Fruit fly (Drosophila melanogaster) whole organism, embryonic: ENCODE measurements around the gene CG16710.

Experiments used
- Bdp1 ChIP-seq: fragments of 200-800 bp; sonication (Bioruptor generic); optimal IDR thresholded peaks from 3 replicates; lab custom pipeline; 2016; ENCODE audit warnings: missing biosample characterization, missing genetic modification characterization
- CG10209 ChIP-seq: fragments of 200-800 bp; sonication (Bioruptor generic); optimal IDR thresholded peaks from 3 replicates; lab custom pipeline; 2017; ENCODE audit warnings: missing biosample characterization, mild to moderate bottlenecking, missing genetic modification characterization, missing genetic modification reagents
- CG10654 ChIP-seq: fragments of 200-800 bp; sonication (Bioruptor generic); optimal IDR thresholded peaks from 2 replicates; lab custom pipeline; 2016; ENCODE audit warnings: missing biosample characterization, missing genetic modification characterization
- CG12104 ChIP-seq: fragments of 200-800 bp; sonication (Bioruptor generic); optimal IDR thresholded peaks from 3 replicates; lab custom pipeline; 2016; ENCODE audit warnings: missing biosample characterization, missing genetic modification characterization
- CG12219 ChIP-seq: fragments of 200-800 bp; sonication (Bioruptor generic); optimal IDR thresholded peaks from 3 replicates; lab custom pipeline; 2018; ENCODE audit warnings: missing biosample characterization, mild to moderate bottlenecking, missing genetic modification characterization
- CG12236 ChIP-seq: fragments of 200-800 bp; sonication (Bioruptor generic); optimal IDR thresholded peaks from 2 replicates; lab custom pipeline; 2016; ENCODE audit warnings: missing biosample characterization, missing genetic modification characterization
- CG12299 ChIP-seq: fragments of 200-800 bp; sonication (Bioruptor generic); optimal IDR thresholded peaks from 2 replicates; lab custom pipeline; 2018; ENCODE audit warnings: missing biosample characterization, mild to moderate bottlenecking, missing genetic modification characterization
- CG13624 ChIP-seq: fragments of 200-800 bp; sonication (Bioruptor generic); optimal IDR thresholded peaks from 2 replicates; lab custom pipeline; 2016; ENCODE audit warnings: missing biosample characterization, missing genetic modification characterization
- CG13894 ChIP-seq: fragments of 200-800 bp; sonication (Bioruptor generic); optimal IDR thresholded peaks from 3 replicates; lab custom pipeline; 2018; ENCODE audit warnings: missing biosample characterization, mild to moderate bottlenecking, missing genetic modification characterization, moderate library complexity
- CG14441 ChIP-seq: fragments of 200-800 bp; sonication (Bioruptor generic); IDR thresholded peaks from 2 replicates; pipeline ENCODE4 v1.3.6; 2022; ENCODE audit warnings: missing biosample characterization, missing genetic modification characterization
- CG14710 ChIP-seq: fragments of 200-800 bp; sonication (Bioruptor generic); optimal IDR thresholded peaks from 3 replicates; lab custom pipeline; 2019; ENCODE audit warnings: missing biosample characterization, mild to moderate bottlenecking, missing genetic modification characterization, moderate library complexity
- CG18764 ChIP-seq: fragments of 200-800 bp; sonication (Bioruptor generic); optimal IDR thresholded peaks from 3 replicates; lab custom pipeline; 2016; ENCODE audit warnings: missing biosample characterization, missing genetic modification characterization
- CG42726 ChIP-seq: fragments of 200-800 bp; sonication (Bioruptor generic); IDR thresholded peaks from 2 replicates; pipeline ENCODE4 v1.3.6; 2022; ENCODE audit warnings: missing biosample characterization, missing genetic modification characterization; ENCODE audit not compliant: partially characterized antibody
- CG5245 ChIP-seq: fragments of 200-800 bp; sonication (Bioruptor generic); optimal IDR thresholded peaks from 3 replicates; lab custom pipeline; 2016; ENCODE audit warnings: missing biosample characterization, missing genetic modification characterization
- CG6254 ChIP-seq: fragments of 200-800 bp; sonication (Bioruptor generic); optimal IDR thresholded peaks from 3 replicates; lab custom pipeline; 2017; ENCODE audit warnings: mild to moderate bottlenecking, missing biosample characterization, missing genetic modification reagents, missing genetic modification characterization
- CG6272 ChIP-seq: fragments of 200-800 bp; sonication (Bioruptor generic); IDR thresholded peaks from 2 replicates; pipeline ENCODE4 v1.3.6; 2022; ENCODE audit warnings: missing biosample characterization, missing genetic modification characterization
- CG7357 ChIP-seq: fragments of 200-800 bp; sonication (Bioruptor generic); IDR thresholded peaks from 3 replicates; pipeline ENCODE4 v1.3.6; 2022; ENCODE audit warnings: missing biosample characterization, missing genetic modification characterization
- CG8281 ChIP-seq: fragments of 200-800 bp; sonication (Bioruptor generic); optimal IDR thresholded peaks from 2 replicates; lab custom pipeline; 2018; ENCODE audit warnings: missing biosample characterization, mild to moderate bottlenecking, missing genetic modification characterization, moderate library complexity
- Dip3 ChIP-seq: fragments of 200-800 bp; sonication (Bioruptor generic); optimal IDR thresholded peaks from 3 replicates; lab custom pipeline; 2016; ENCODE audit warnings: missing biosample characterization, missing genetic modification characterization
- Gug ChIP-seq: fragments of 200-800 bp; sonication (Bioruptor generic); IDR thresholded peaks from 4 replicates; pipeline ENCODE4 v1.3.6; 2022; ENCODE audit warnings: missing biosample characterization, missing genetic modification characterization
- H2.0 ChIP-seq: fragments of 200-800 bp; sonication (Bioruptor generic); IDR thresholded peaks from 2 replicates; pipeline ENCODE4 v1.3.6; 2022; ENCODE audit warnings: missing biosample characterization, missing genetic modification characterization
- Hsf ChIP-seq: fragments of 200-800 bp; sonication (Bioruptor generic); optimal IDR thresholded peaks from 3 replicates; lab custom pipeline; 2016; ENCODE audit warnings: missing biosample characterization, missing genetic modification characterization
- Jarid2 ChIP-seq: fragments of 200-800 bp; sonication (Bioruptor generic); optimal IDR thresholded peaks from 3 replicates; lab custom pipeline; 2017; ENCODE audit warnings: mild to moderate bottlenecking, missing biosample characterization, missing genetic modification reagents, missing genetic modification characterization
- MTF-1 ChIP-seq: fragments of 200-800 bp; sonication (Bioruptor generic); optimal IDR thresholded peaks from 2 replicates; lab custom pipeline; 2018; ENCODE audit warnings: missing biosample characterization, mild to moderate bottlenecking, missing genetic modification characterization, borderline replicate concordance
- NC2α ChIP-seq: fragments of 200-800 bp; sonication (Bioruptor generic); optimal IDR thresholded peaks from 2 replicates; lab custom pipeline; 2016; ENCODE audit warnings: missing biosample characterization, missing genetic modification characterization
- Side ChIP-seq: fragments of 200-800 bp; sonication (Bioruptor generic); optimal IDR thresholded peaks from 2 replicates; lab custom pipeline; 2016; ENCODE audit warnings: missing biosample characterization, missing genetic modification characterization
- TFAM ChIP-seq: fragments of 200-800 bp; sonication (Bioruptor generic); optimal IDR thresholded peaks from 2 replicates; lab custom pipeline; 2017; ENCODE audit warnings: missing biosample characterization, missing genetic modification characterization, inconsistent platforms
- amos ChIP-seq: fragments of 200-800 bp; sonication (Bioruptor generic); IDR thresholded peaks from 2 replicates; pipeline ENCODE4 v1.3.6; 2022; ENCODE audit warnings: missing biosample characterization, missing genetic modification characterization; ENCODE audit not compliant: partially characterized antibody
- bsh ChIP-seq, 2 experiments: fragments of 200-800 bp; sonication (Bioruptor generic); optimal IDR thresholded peaks; 2 replicates each; lab custom pipeline; 2017 to 2018; ENCODE audit warnings: mild to moderate bottlenecking in 2 of 2, missing biosample characterization in 2 of 2, missing genetic modification characterization in 2 of 2, moderate library complexity in 1 of 2
- cad ChIP-seq: fragments of >200 bp; optimal IDR thresholded peaks from 2 replicates; lab custom pipeline; 2017; ENCODE audit warnings: missing biosample characterization, missing genetic modification characterization
- cg ChIP-seq: fragments of 200-800 bp; sonication (Bioruptor generic); optimal IDR thresholded peaks from 3 replicates; lab custom pipeline; 2019; ENCODE audit warnings: missing biosample characterization, mild to moderate bottlenecking, missing genetic modification characterization, moderate library complexity
- ci ChIP-seq: fragments of 200-800 bp; sonication (Bioruptor generic); IDR thresholded peaks from 3 replicates; pipeline ENCODE4 v1.3.6; 2022; ENCODE audit warnings: missing biosample characterization, missing genetic modification characterization
- crol ChIP-seq: fragments of 200-800 bp; sonication (Bioruptor generic); IDR thresholded peaks from 2 replicates; pipeline ENCODE4 v1.3.6; 2022; ENCODE audit warnings: missing biosample characterization, missing genetic modification characterization
- cwo ChIP-seq: fragments of 200-800 bp; sonication (Bioruptor generic); optimal IDR thresholded peaks from 3 replicates; lab custom pipeline; 2017; ENCODE audit warnings: missing biosample characterization, missing genetic modification characterization, mild to moderate bottlenecking, moderate library complexity, missing genetic modification reagents
- da ChIP-seq: fragments of 200-800 bp; sonication (Bioruptor generic); optimal IDR thresholded peaks from 2 replicates; lab custom pipeline; 2016; ENCODE audit warnings: missing biosample characterization, missing genetic modification characterization
- gcm ChIP-seq: fragments of 200-800 bp; sonication (Bioruptor generic); optimal IDR thresholded peaks from 2 replicates; lab custom pipeline; 2019; ENCODE audit warnings: missing biosample characterization, mild to moderate bottlenecking, missing genetic modification characterization, moderate library complexity
- gfzf ChIP-seq: fragments of 200-800 bp; sonication (Bioruptor generic); optimal IDR thresholded peaks from 2 replicates; lab custom pipeline; 2016; ENCODE audit warnings: missing biosample characterization, mild to moderate bottlenecking, missing genetic modification characterization, moderate library complexity
- ken ChIP-seq: fragments of 200-800 bp; sonication (Bioruptor generic); IDR thresholded peaks from 3 replicates; pipeline ENCODE4 v1.3.6; 2022; ENCODE audit warnings: missing biosample characterization, missing genetic modification characterization
- lab ChIP-seq: fragments of 200-800 bp; sonication (Bioruptor generic); optimal IDR thresholded peaks from 3 replicates; lab custom pipeline; 2017; ENCODE audit warnings: missing biosample characterization, missing genetic modification characterization, mild to moderate bottlenecking, moderate library complexity, missing genetic modification reagents
- lbe ChIP-seq: fragments of 200-800 bp; sonication (Bioruptor generic); optimal IDR thresholded peaks from 2 replicates; lab custom pipeline; 2016; ENCODE audit warnings: missing biosample characterization, mild to moderate bottlenecking, missing genetic modification characterization
- maf-S ChIP-seq: fragments of 200-800 bp; sonication (Bioruptor generic); optimal IDR thresholded peaks from 2 replicates; lab custom pipeline; 2016; ENCODE audit warnings: missing biosample characterization, missing genetic modification characterization
- mirr ChIP-seq: fragments of 200-800 bp; sonication (Bioruptor generic); optimal IDR thresholded peaks from 3 replicates; lab custom pipeline; 2018; ENCODE audit warnings: missing biosample characterization, mild to moderate bottlenecking, missing genetic modification characterization
- odd ChIP-seq: fragments of 200-800 bp; sonication (Bioruptor generic); optimal IDR thresholded peaks from 2 replicates; lab custom pipeline; 2017; ENCODE audit warnings: missing biosample characterization, mild to moderate bottlenecking, missing genetic modification characterization
- org-1 ChIP-seq: fragments of 200-800 bp; sonication (Bioruptor generic); optimal IDR thresholded peaks from 2 replicates; lab custom pipeline; 2017; ENCODE audit warnings: missing biosample characterization, missing genetic modification characterization
- peb ChIP-seq: fragments of 200-800 bp; sonication (Bioruptor generic); IDR thresholded peaks from 2 replicates; pipeline ENCODE4 v1.3.6; 2022; ENCODE audit warnings: missing biosample characterization, missing genetic modification characterization
- repo ChIP-seq: fragments of 200-800 bp; sonication (Bioruptor generic); optimal IDR thresholded peaks from 2 replicates; lab custom pipeline; 2016; ENCODE audit warnings: missing biosample characterization, missing genetic modification characterization
- sisA ChIP-seq: fragments of 200-800 bp; sonication (Bioruptor generic); IDR thresholded peaks from 2 replicates; pipeline ENCODE4 v1.3.6; 2022; ENCODE audit warnings: missing biosample characterization, missing genetic modification characterization
- slou ChIP-seq: fragments of 200-800 bp; sonication (Bioruptor generic); optimal IDR thresholded peaks from 3 replicates; lab custom pipeline; 2016; ENCODE audit warnings: missing biosample characterization, missing genetic modification characterization
- sna ChIP-seq: fragments of 200-800 bp; sonication (Bioruptor generic); IDR thresholded peaks from 2 replicates; pipeline ENCODE4 v1.3.6; 2022; ENCODE audit warnings: missing biosample characterization, missing genetic modification characterization; ENCODE audit not compliant: partially characterized antibody
- twi ChIP-seq: fragments of 200-800 bp; optimal IDR thresholded peaks from 2 replicates; lab custom pipeline; 2019; ENCODE audit warnings: missing biosample characterization, mild to moderate bottlenecking, missing genetic modification characterization, moderate library complexity
- zen ChIP-seq: fragments of 200-800 bp; sonication (Bioruptor generic); optimal IDR thresholded peaks from 3 replicates; lab custom pipeline; 2018; ENCODE audit warnings: missing biosample characterization, mild to moderate bottlenecking, missing genetic modification characterization, moderate library complexity

The CG16710 gene

dm6 chr3R:23726740-23727139 lies 44.4 kb downstream of the CG16710 start (continued):
- peak; percentile 60 for TF ChIP-seq Jarid2 (GFP tag; lab: Kevin White, UChicago)
- peak; percentile 79 for TF ChIP-seq CG14441 (GFP tag; lab: Robert Waterston, UW)
- TF ChIP-seq cwo (GFP tag; lab: Kevin White, UChicago), result peak; percentile 91
- peak; percentile 78 for TF ChIP-seq CG13624 (GFP tag; lab: Kevin White, UChicago)
- peak; percentile 61 for TF ChIP-seq CG10654 (GFP tag; lab: Kevin White, UChicago)
- TF ChIP-seq sna, result no peak
- no peak for TF ChIP-seq amos (GFP tag; lab: Robert Waterston, UW)
- TF ChIP-seq CG6272 (GFP tag; lab: Robert Waterston, UW), result peak; percentile 43; the same call in 1 of the 2 replicates
- TF ChIP-seq ci (GFP tag; lab: Robert Waterston, UW), result peak; percentile 77
- peak; percentile 52 for TF ChIP-seq gcm (GFP tag; lab: Kevin White, UChicago)
- TF ChIP-seq slou (GFP tag; lab: Kevin White, UChicago), result peak; percentile 71
- no peak for TF ChIP-seq peb (GFP tag; lab: Robert Waterston, UW)
- peak; percentile 52 for TF ChIP-seq Bdp1 (GFP tag; lab: Kevin White, UChicago)
- TF ChIP-seq mirr (GFP tag; lab: Kevin White, UChicago), result peak; percentile 12
- TF ChIP-seq CG12104 (GFP tag; lab: Kevin White, UChicago), result peak; percentile 51
- TF ChIP-seq odd, result peak; percentile 34
- no peak for TF ChIP-seq twi (tag; lab: Kevin White, UChicago)
- peak; percentile 73 for TF ChIP-seq org-1 (GFP tag; lab: Kevin White, UChicago)
- TF ChIP-seq repo, result peak; percentile 13
- TF ChIP-seq lbe (GFP tag; lab: Kevin White, UChicago), result peak; percentile 52
- no peak for TF ChIP-seq crol (GFP tag; lab: Robert Waterston, UW)
- no peak for TF ChIP-seq cg (GFP tag; lab: Kevin White, UChicago)
- TF ChIP-seq CG5245, result peak; percentile 22
- TF ChIP-seq zen (tag; lab: Kevin White, UChicago), result peak; percentile 41
- peak; percentile 64 for TF ChIP-seq CG18764 (GFP tag; lab: Kevin White, UChicago)
- peak; percentile 67 for TF ChIP-seq CG7357 (GFP tag; lab: Robert Waterston, UW)
- TF ChIP-seq Dip3 (GFP tag; lab: Kevin White, UChicago), result peak; percentile 85
- TF ChIP-seq NC2α (GFP tag; lab: Kevin White, UChicago), result no peak
- peak; percentile 95 for TF ChIP-seq lab (GFP tag; lab: Kevin White, UChicago)
- TF ChIP-seq CG12219 (GFP tag; lab: Kevin White, UChicago), result peak; percentile 57
- TF ChIP-seq Side (GFP tag; lab: Kevin White, UChicago), result peak; percentile 73
- peak; percentile 74 for TF ChIP-seq Hsf (GFP tag; lab: Kevin White, UChicago)
- peak; percentile 64; the same call in 1 of the 3 replicates for TF ChIP-seq ken
- peak; percentile 72 for TF ChIP-seq sisA
- TF ChIP-seq cad (GFP tag; lab: Kevin White, UChicago), result no peak
- TF ChIP-seq H2.0 (GFP tag; lab: Robert Waterston, UW), result peak; percentile 80
- no peak for TF ChIP-seq CG42726 (GFP tag; lab: Robert Waterston, UW)
- TF ChIP-seq Gug (GFP tag; lab: Robert Waterston, UW), result peak; percentile 51; the same call in 2 of the 4 replicates
- no peak for TF ChIP-seq CG6254 (GFP tag; lab: Kevin White, UChicago)
- peak; percentile 75 for TF ChIP-seq CG10209 (GFP tag; lab: Kevin White, UChicago)
- no peak for TF ChIP-seq MTF-1
- peak; percentile 10 for TF ChIP-seq CG8281
- TF ChIP-seq maf-S (GFP tag; lab: Kevin White, UChicago), result peak; percentile 73
- TF ChIP-seq bsh (GFP tag; optimal IDR thresholded peaks at IDR 0.05; lab: Kevin White, UChicago), result peak; percentile 15 to 69
- peak; percentile 87 for TF ChIP-seq CG13894
- TF ChIP-seq CG14710 (tag; lab: Kevin White, UChicago), result peak; percentile 35
- TF ChIP-seq da (GFP tag; lab: Kevin White, UChicago), result no peak
- no peak for TF ChIP-seq CG12236
- TF ChIP-seq TFAM (GFP tag; lab: Kevin White, UChicago), result no peak
- peak; percentile 37 for TF ChIP-seq CG12299
- no peak for TF ChIP-seq gfzf (GFP tag; lab: Kevin White, UChicago)
